Fruit fly (Drosophila melanogaster) whole organism, embryonic: Measurements from ENCODE around the gene CG10628.

ENCODE experiments used
- Aef1 ChIP-seq: fragments of 200-800 bp; sonication (Bioruptor generic); IDR thresholded peaks from 3 replicates; pipeline ENCODE4 v1.3.6; 2022; ENCODE audit warnings: missing biosample characterization, missing genetic modification characterization
- Asciz ChIP-seq: fragments of 200-800 bp; sonication (Bioruptor generic); optimal IDR thresholded peaks from 2 replicates; lab custom pipeline; 2017; ENCODE audit warnings: missing biosample characterization, mild to moderate bottlenecking, missing genetic modification characterization, missing genetic modification reagents
- Atf-2 ChIP-seq: fragments of 200-800 bp; sonication (Bioruptor generic); optimal IDR thresholded peaks from 2 replicates; lab custom pipeline; 2016; ENCODE audit warnings: missing biosample characterization, missing genetic modification characterization
- CG1024 ChIP-seq: fragments of 200-800 bp; sonication (Bioruptor generic); IDR thresholded peaks from 2 replicates; pipeline ENCODE4 v1.3.6; 2022; ENCODE audit warnings: missing biosample characterization, missing genetic modification characterization
- CG10431 ChIP-seq: fragments of 200-800 bp; sonication (Bioruptor generic); optimal IDR thresholded peaks from 3 replicates; lab custom pipeline; 2018; ENCODE audit warnings: missing biosample characterization, mild to moderate bottlenecking, missing genetic modification characterization
- CG10979 ChIP-seq: fragments of 200-800 bp; sonication (Bioruptor generic); optimal IDR thresholded peaks from 2 replicates; lab custom pipeline; 2018; ENCODE audit warnings: missing biosample characterization, mild to moderate bottlenecking, missing genetic modification characterization, moderate library complexity
- CG11456 ChIP-seq: fragments of 200-800 bp; sonication (Bioruptor generic); IDR thresholded peaks from 3 replicates; pipeline ENCODE4 v1.3.6; 2022; ENCODE audit warnings: missing biosample characterization, missing genetic modification characterization
- CG11504 ChIP-seq: fragments of 200-800 bp; sonication (Bioruptor generic); optimal IDR thresholded peaks from 3 replicates; lab custom pipeline; 2019; ENCODE audit warnings: missing biosample characterization, mild to moderate bottlenecking, missing genetic modification characterization, moderate library complexity
- CG11723 ChIP-seq: fragments of 200-800 bp; sonication (Bioruptor generic); optimal IDR thresholded peaks from 2 replicates; lab custom pipeline; 2017; ENCODE audit warnings: missing biosample characterization, mild to moderate bottlenecking, missing genetic modification characterization
- CG12299 ChIP-seq: fragments of 200-800 bp; sonication (Bioruptor generic); optimal IDR thresholded peaks from 2 replicates; lab custom pipeline; 2018; ENCODE audit warnings: missing biosample characterization, mild to moderate bottlenecking, missing genetic modification characterization
- CG12659 ChIP-seq: fragments of 200-800 bp; sonication (Bioruptor generic); optimal IDR thresholded peaks from 3 replicates; lab custom pipeline; 2017; ENCODE audit warnings: mild to moderate bottlenecking, missing biosample characterization, missing genetic modification reagents, missing genetic modification characterization
- CG13775 ChIP-seq: fragments of 200-800 bp; sonication (Bioruptor generic); optimal IDR thresholded peaks from 3 replicates; lab custom pipeline; 2017; ENCODE audit warnings: missing biosample characterization, mild to moderate bottlenecking, missing genetic modification characterization
- CG13894 ChIP-seq: fragments of 200-800 bp; sonication (Bioruptor generic); optimal IDR thresholded peaks from 3 replicates; lab custom pipeline; 2018; ENCODE audit warnings: missing biosample characterization, mild to moderate bottlenecking, missing genetic modification characterization, moderate library complexity
- CG14050 ChIP-seq: fragments of 200-800 bp; sonication (Bioruptor generic); IDR thresholded peaks from 3 replicates; pipeline ENCODE4 v1.3.6; 2022; ENCODE audit warnings: missing biosample characterization, missing genetic modification characterization
- CG1832 ChIP-seq: fragments of 200-800 bp; sonication (Bioruptor generic); optimal IDR thresholded peaks from 2 replicates; lab custom pipeline; 2017; ENCODE audit warnings: missing biosample characterization, mild to moderate bottlenecking, missing genetic modification characterization, inconsistent platforms
- CG2875 ChIP-seq: fragments of 200-800 bp; sonication (Bioruptor generic); optimal IDR thresholded peaks from 2 replicates; lab custom pipeline; 2017; ENCODE audit warnings: missing biosample characterization, mild to moderate bottlenecking, missing genetic modification characterization, missing genetic modification reagents
- CG3995 ChIP-seq: fragments of 200-800 bp; sonication (Bioruptor generic); optimal IDR thresholded peaks from 3 replicates; lab custom pipeline; 2016; ENCODE audit warnings: missing biosample characterization, missing genetic modification characterization
- CG8944 ChIP-seq: fragments of 200-800 bp; sonication (Bioruptor generic); optimal IDR thresholded peaks from 3 replicates; lab custom pipeline; 2016; ENCODE audit warnings: missing biosample characterization, missing genetic modification characterization
- CG9817 ChIP-seq: fragments of 200-800 bp; sonication (Bioruptor generic); optimal IDR thresholded peaks from 2 replicates; lab custom pipeline; 2018; ENCODE audit warnings: missing biosample characterization, mild to moderate bottlenecking, missing genetic modification characterization, moderate library complexity
- CoRest ChIP-seq: fragments of 200-800 bp; sonication (Bioruptor generic); optimal IDR thresholded peaks from 3 replicates; lab custom pipeline; 2018; ENCODE audit warnings: missing biosample characterization, mild to moderate bottlenecking, missing genetic modification characterization, moderate library complexity
- Elba2 ChIP-seq: fragments of 200-800 bp; sonication (Bioruptor generic); optimal IDR thresholded peaks from 3 replicates; lab custom pipeline; 2016; ENCODE audit warnings: missing biosample characterization, missing genetic modification characterization
- Fer2 ChIP-seq: fragments of 200-800 bp; sonication (Bioruptor generic); optimal IDR thresholded peaks from 2 replicates; lab custom pipeline; 2018; ENCODE audit warnings: missing biosample characterization, mild to moderate bottlenecking, missing genetic modification characterization, moderate library complexity
- Hand ChIP-seq: fragments of 200-800 bp; sonication (Bioruptor generic); optimal IDR thresholded peaks from 2 replicates; lab custom pipeline; 2017; ENCODE audit warnings: mild to moderate bottlenecking, missing biosample characterization, missing genetic modification reagents, missing genetic modification characterization
- Hmx ChIP-seq: fragments of 200-800 bp; sonication (Bioruptor generic); optimal IDR thresholded peaks from 2 replicates; lab custom pipeline; 2016; ENCODE audit warnings: missing biosample characterization, missing genetic modification characterization
- NFAT ChIP-seq: fragments of 200-800 bp; sonication (Bioruptor generic); IDR thresholded peaks from 2 replicates; pipeline ENCODE4 v1.3.6; 2022; ENCODE audit warnings: missing biosample characterization, missing genetic modification characterization
- NfI ChIP-seq: fragments of 200-800 bp; sonication (Bioruptor generic); optimal IDR thresholded peaks from 3 replicates; lab custom pipeline; 2018; ENCODE audit warnings: missing biosample characterization, mild to moderate bottlenecking, missing genetic modification characterization, moderate library complexity
- Oli ChIP-seq: fragments of 200-800 bp; sonication (Bioruptor generic); optimal IDR thresholded peaks from 2 replicates; lab custom pipeline; 2018; ENCODE audit warnings: missing biosample characterization, mild to moderate bottlenecking, missing genetic modification characterization, moderate library complexity
- Pdp1 ChIP-seq, 2 experiments: fragments of 200-800 bp; sonication (Bioruptor generic); optimal IDR thresholded peaks; 3 replicates each; lab custom pipeline; 2016; ENCODE audit warnings: missing biosample characterization in 2 of 2, missing genetic modification characterization in 2 of 2, mild to moderate bottlenecking in 1 of 2, moderate library complexity in 1 of 2
- Ptx1 ChIP-seq: fragments of 200-800 bp; sonication (Bioruptor generic); IDR thresholded peaks from 2 replicates; pipeline ENCODE4 v1.3.6; 2022; ENCODE audit warnings: missing biosample characterization, missing genetic modification characterization
- Rfx ChIP-seq: fragments of 200-800 bp; sonication (Bioruptor generic); IDR thresholded peaks from 2 replicates; pipeline ENCODE4 v1.3.6; 2022; ENCODE audit warnings: missing biosample characterization, missing genetic modification characterization
- Rx ChIP-seq: fragments of 200-800 bp; sonication (Bioruptor generic); IDR thresholded peaks from 2 replicates; pipeline ENCODE4 v1.3.6; 2022; ENCODE audit warnings: missing biosample characterization, missing genetic modification characterization
- bsh ChIP-seq, 2 experiments: fragments of 200-800 bp; sonication (Bioruptor generic); optimal IDR thresholded peaks; 2 replicates each; lab custom pipeline; 2017 to 2018; ENCODE audit warnings: mild to moderate bottlenecking in 2 of 2, missing biosample characterization in 2 of 2, missing genetic modification characterization in 2 of 2, moderate library complexity in 1 of 2
- cg ChIP-seq: fragments of 200-800 bp; sonication (Bioruptor generic); optimal IDR thresholded peaks from 3 replicates; lab custom pipeline; 2019; ENCODE audit warnings: missing biosample characterization, mild to moderate bottlenecking, missing genetic modification characterization, moderate library complexity
- crp ChIP-seq, 2 experiments: fragments of 200-800 bp; sonication (Bioruptor generic); optimal IDR thresholded peaks; 2 replicates in 1 of 2; 3 replicates in 1 of 2; lab custom pipeline; 2017; ENCODE audit warnings: missing biosample characterization in 2 of 2, missing genetic modification characterization in 2 of 2, mild to moderate bottlenecking in 1 of 2, moderate library complexity in 1 of 2
- exex ChIP-seq: fragments of 200-800 bp; sonication (Bioruptor generic); optimal IDR thresholded peaks from 4 replicates; lab custom pipeline; 2018; ENCODE audit warnings: missing biosample characterization, mild to moderate bottlenecking, missing genetic modification characterization, moderate library complexity
- fd64A ChIP-seq: fragments of 200-800 bp; sonication (Bioruptor generic); optimal IDR thresholded peaks from 3 replicates; lab custom pipeline; 2018; ENCODE audit warnings: missing biosample characterization, mild to moderate bottlenecking, missing genetic modification characterization
- grau ChIP-seq: fragments of 200-800 bp; optimal IDR thresholded peaks from 3 replicates; lab custom pipeline; 2019; ENCODE audit warnings: missing biosample characterization, mild to moderate bottlenecking, missing genetic modification characterization, moderate library complexity
- gro ChIP-seq: fragments of 200-800 bp; sonication (Bioruptor generic); optimal IDR thresholded peaks from 2 replicates; lab custom pipeline; 2016; ENCODE audit warnings: missing biosample characterization, missing genetic modification characterization
- hkb ChIP-seq, 2 experiments: fragments of 200-800 bp in 1 of 2; fragments of >200 bp in 1 of 2; sonication (Bioruptor generic) in 1 of 2; IDR thresholded peaks in 1 of 2; optimal IDR thresholded peaks in 1 of 2; 2 replicates each; pipeline versions ENCODE4 v1.3.6 to Lab custom; 2017 to 2022; ENCODE audit warnings: missing biosample characterization in 1 of 2, missing genetic modification characterization in 1 of 2
- ken ChIP-seq: fragments of 200-800 bp; sonication (Bioruptor generic); IDR thresholded peaks from 3 replicates; pipeline ENCODE4 v1.3.6; 2022; ENCODE audit warnings: missing biosample characterization, missing genetic modification characterization
- lilli ChIP-seq: fragments of 200-800 bp; sonication (Bioruptor generic); optimal IDR thresholded peaks from 3 replicates; lab custom pipeline; 2016; ENCODE audit warnings: missing biosample characterization, missing genetic modification characterization
- nerfin-2 ChIP-seq: fragments of 200-800 bp; sonication (Bioruptor generic); IDR thresholded peaks from 2 replicates; pipeline ENCODE4 v1.3.6; 2022; ENCODE audit warnings: missing biosample characterization, missing genetic modification characterization; ENCODE audit not compliant: partially characterized antibody
- phol ChIP-seq: fragments of 200-800 bp; sonication (Bioruptor generic); optimal IDR thresholded peaks from 3 replicates; lab custom pipeline; 2018; ENCODE audit warnings: missing biosample characterization, mild to moderate bottlenecking, missing genetic modification characterization, moderate library complexity
- salm ChIP-seq: fragments of 200-800 bp; sonication (Bioruptor generic); optimal IDR thresholded peaks from 2 replicates; lab custom pipeline; 2018; ENCODE audit warnings: missing biosample characterization, mild to moderate bottlenecking, missing genetic modification characterization
- schlank ChIP-seq: fragments of 200-800 bp; sonication (Bioruptor generic); optimal IDR thresholded peaks from 2 replicates; lab custom pipeline; 2018; ENCODE audit warnings: missing biosample characterization, mild to moderate bottlenecking, missing genetic modification characterization
- scrt ChIP-seq: fragments of 200-800 bp; sonication (Bioruptor generic); optimal IDR thresholded peaks from 2 replicates; lab custom pipeline; 2018; ENCODE audit warnings: missing biosample characterization, mild to moderate bottlenecking, missing genetic modification characterization, moderate library complexity
- shn ChIP-seq: fragments of 200-800 bp; sonication (Bioruptor generic); optimal IDR thresholded peaks from 3 replicates; lab custom pipeline; 2016; ENCODE audit warnings: missing biosample characterization, missing genetic modification characterization
- sima ChIP-seq: fragments of 200-800 bp; sonication (Bioruptor generic); optimal IDR thresholded peaks from 2 replicates; lab custom pipeline; 2016; ENCODE audit warnings: missing biosample characterization, missing genetic modification characterization
- ttk ChIP-seq: fragments of 200-800 bp; sonication (Bioruptor generic); IDR thresholded peaks from 2 replicates; pipeline ENCODE4 v2.1.2; 2022; ENCODE audit warnings: missing biosample characterization, missing genetic modification characterization
- zen ChIP-seq: fragments of 200-800 bp; sonication (Bioruptor generic); optimal IDR thresholded peaks from 3 replicates; lab custom pipeline; 2018; ENCODE audit warnings: missing biosample characterization, mild to moderate bottlenecking, missing genetic modification characterization, moderate library complexity

The CG10628 gene

DNA sequence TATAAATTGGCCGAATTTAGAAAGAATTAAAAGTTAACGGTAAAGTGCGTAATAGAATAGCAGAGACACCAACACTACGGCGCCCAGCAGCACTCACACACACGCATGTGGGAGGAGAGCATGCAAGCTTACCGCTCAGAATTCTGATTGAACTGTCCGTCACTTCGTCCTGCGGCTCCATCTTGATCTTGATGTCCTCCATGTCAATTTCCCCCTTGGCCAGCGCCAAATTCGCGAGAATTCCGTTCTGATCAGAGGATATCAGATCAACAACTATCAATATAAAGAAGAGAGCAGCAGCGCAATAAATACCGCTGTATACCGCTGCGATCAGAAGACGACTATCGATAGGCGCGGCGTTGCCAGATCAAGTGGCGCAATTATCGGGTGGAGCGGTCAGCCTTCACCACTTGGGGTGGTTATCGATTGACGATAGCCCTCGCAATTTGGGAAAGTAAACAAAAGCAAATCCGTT is 22.7 kb downstream of the CG10628 start, which contains the start of the genes CG10462 and Nf-YB (continued):
- TF ChIP-seq ttk (GFP tag; lab: Robert Waterston, UW) (no peak), shn (GFP tag; lab: Kevin White, UChicago) (no peak), cg (GFP tag; lab: Kevin White, UChicago) (peak; percentile 83), schlank (tag; lab: Kevin White, UChicago) (no peak), lilli (GFP tag; lab: Kevin White, UChicago) (no peak), CG13775 (GFP tag; lab: Kevin White, UChicago) (no peak), Aef1 (GFP tag; lab: Robert Waterston, UW) (no peak), Oli (no peak), CG1024 (GFP tag; lab: Robert Waterston, UW) (no peak), zen (tag; lab: Kevin White, UChicago) (peak; percentile 8), grau (no peak), Ptx1 (GFP tag; lab: Robert Waterston, UW) (no peak), CG1832 (GFP tag; lab: Kevin White, UChicago) (no peak), CG9817 (tag; lab: Kevin White, UChicago) (no peak), CG12659 (no peak), CG11723 (GFP tag; lab: Kevin White, UChicago) (no peak), NFAT (no peak; the same call in 1 of the 2 replicates), Rfx (GFP tag; lab: Robert Waterston, UW) (no peak; the same call in 1 of the 2 replicates), Hmx (GFP tag; lab: Kevin White, UChicago) (no peak), CG8944 (GFP tag; lab: Kevin White, UChicago) (no peak), ken (GFP tag; lab: Robert Waterston, UW) (no peak), fd64A (GFP tag; lab: Kevin White, UChicago) (no peak), CG10431 (GFP tag; lab: Kevin White, UChicago) (no peak), nerfin-2 (GFP tag; lab: Robert Waterston, UW) (peak; percentile 98), sima (GFP tag; lab: Kevin White, UChicago) (no peak), CG11456 (GFP tag; lab: Robert Waterston, UW) (no peak), hkb (optimal IDR thresholded peaks at IDR 0.05; lab: Kevin White, UChicago) (no peak), hkb (GFP tag; IDR thresholded peaks at IDR 0.05; lab: Robert Waterston, UW) (no peak), scrt (GFP tag; lab: Kevin White, UChicago) (no peak), CoRest (peak; percentile 35), CG3995 (GFP tag; lab: Kevin White, UChicago) (peak; percentile 16), Pdp1 (GFP tag; optimal IDR thresholded peaks at IDR 0.05; lab: Kevin White, UChicago) (peak in 1 of 2 experiments; percentile 31), CG10979 (tag; lab: Kevin White, UChicago) (no peak), exex (tag; lab: Kevin White, UChicago) (no peak), Asciz (GFP tag; lab: Kevin White, UChicago) (no peak), CG13894 (tag; lab: Kevin White, UChicago) (no peak), Hand (GFP tag; lab: Kevin White, UChicago) (no peak), phol (tag; lab: Kevin White, UChicago) (peak; percentile 24), gro (no peak), CG14050 (GFP tag; lab: Robert Waterston, UW) (no peak), crp (GFP tag; optimal IDR thresholded peaks at IDR 0.05; lab: Kevin White, UChicago) (peak in 1 of 2 experiments; percentile 15), bsh (GFP tag; optimal IDR thresholded peaks at IDR 0.05; lab: Kevin White, UChicago) (no peak), NfI (GFP tag; lab: Kevin White, UChicago) (no peak), Rx (GFP tag; lab: Robert Waterston, UW) (no peak), Fer2 (tag; lab: Kevin White, UChicago) (no peak), CG11504 (tag; lab: Kevin White, UChicago) (no peak), CG12299 (tag; lab: Kevin White, UChicago) (no peak), salm (tag; lab: Kevin White, UChicago) (no peak), CG2875 (GFP tag; lab: Kevin White, UChicago) (no peak), Elba2 (GFP tag; lab: Kevin White, UChicago) (no peak), Atf-2 (GFP tag; lab: Kevin White, UChicago) (no peak)
